Fruit fly (Drosophila melanogaster): ENCODE data around the gene Obp18a.

The Obp18a gene

dm6 chrX:19162249-19162914 is 26.7 kb upstream of the Obp18a start (continued):
- TF ChIP-seq CG32767 (GFP tag; IDR thresholded peaks at IDR 0.05) (no peak), BEAF-32 (GFP tag; optimal IDR thresholded peaks at IDR 0.05) (no peak), bsh (GFP tag; optimal IDR thresholded peaks at IDR 0.05) (peak in 1 of 2 experiments; percentile 35), CG43689 (GFP tag; IDR thresholded peaks at IDR 0.05) (no peak), Sry-β (GFP tag; optimal IDR thresholded peaks at IDR 0.05) (no peak), Oli (tag; optimal IDR thresholded peaks at IDR 0.05) (peak; percentile 35), bcd (GFP tag; optimal IDR thresholded peaks at IDR 0.05) (no peak), CG34224 (GFP tag; IDR thresholded peaks at IDR 0.05; ENCODE audit: partially characterized antibody) (no peak), Chrac-16 (GFP tag; optimal IDR thresholded peaks at IDR 0.05) (no peak), chn (GFP tag; optimal IDR thresholded peaks at IDR 0.05) (no peak), Awh (GFP tag; IDR thresholded peaks at IDR 0.05) (no peak), her (GFP tag; optimal IDR thresholded peaks at IDR 0.05) (no peak), pum (GFP tag; optimal IDR thresholded peaks at IDR 0.05) (no peak), Atf3 (GFP tag; optimal IDR thresholded peaks at IDR 0.05) (no peak), sqz (GFP tag; optimal IDR thresholded peaks at IDR 0.05) (no peak), CG16863 (GFP tag; optimal IDR thresholded peaks at IDR 0.05) (no peak), CG3407 (GFP tag; optimal IDR thresholded peaks at IDR 0.05) (no peak), NK7.1 (GFP tag; optimal IDR thresholded peaks at IDR 0.05) (no peak), da (GFP tag; optimal IDR thresholded peaks at IDR 0.05) (no peak), dmrt99B (tag; optimal IDR thresholded peaks at IDR 0.05) (peak; percentile 32), prd (optimal IDR thresholded peaks at IDR 0.05) (no peak), prd (GFP tag; IDR thresholded peaks at IDR 0.05) (no peak), psq (GFP tag; optimal IDR thresholded peaks at IDR 0.05) (no peak), MBD-R2 (GFP tag; IDR thresholded peaks at IDR 0.05) (no peak), CG9817 (tag; optimal IDR thresholded peaks at IDR 0.05) (no peak), CG1603 (tag; optimal IDR thresholded peaks at IDR 0.05) (peak; percentile 50), Dp (GFP tag; optimal IDR thresholded peaks at IDR 0.05) (no peak), CG33557 (GFP tag; optimal IDR thresholded peaks at IDR 0.05) (no peak), HHEX (GFP tag; optimal IDR thresholded peaks at IDR 0.05) (no peak), CG17385 (GFP tag; optimal IDR thresholded peaks at IDR 0.05) (peak; percentile 28), CG13775 (GFP tag; optimal IDR thresholded peaks at IDR 0.05) (no peak), Mes4 (GFP tag; optimal IDR thresholded peaks at IDR 0.05) (no peak), chif (GFP tag; optimal IDR thresholded peaks at IDR 0.05) (no peak), Mad (GFP tag; optimal IDR thresholded peaks at IDR 0.05) (no peak), kni (GFP tag; optimal IDR thresholded peaks at IDR 0.05) (no peak), Pdp1 (GFP tag; optimal IDR thresholded peaks at IDR 0.05) (peak in 1 of 2 experiments; percentile 89), br (optimal IDR thresholded peaks at IDR 0.05) (no peak), CG30431 (GFP tag; optimal IDR thresholded peaks at IDR 0.05) (no peak), h (optimal IDR thresholded peaks at IDR 0.05) (no peak), Hey (tag; optimal IDR thresholded peaks at IDR 0.05) (no peak), Nf-YC (tag; optimal IDR thresholded peaks at IDR 0.05) (no peak), Vsx1 (GFP tag; optimal IDR thresholded peaks at IDR 0.05) (no peak), ara (GFP tag; IDR thresholded peaks at IDR 0.05) (no peak), Rx (GFP tag; IDR thresholded peaks at IDR 0.05) (no peak), CG1832 (GFP tag; optimal IDR thresholded peaks at IDR 0.05) (no peak), Dip2 (GFP tag; IDR thresholded peaks at IDR 0.05) (no peak), tgo (GFP tag; IDR thresholded peaks at IDR 0.05) (no peak), D19B (GFP tag; optimal IDR thresholded peaks at IDR 0.05) (no peak), hth (optimal IDR thresholded peaks at IDR 0.05) (no peak), CG10366 (GFP tag; IDR thresholded peaks at IDR 0.05) (no peak), NC2α (GFP tag; optimal IDR thresholded peaks at IDR 0.05) (no peak), CG8359 (GFP tag; optimal IDR thresholded peaks at IDR 0.05; ENCODE audit: borderline replicate concordance) (peak; percentile 99)
